Fruit fly (Drosophila melanogaster) whole organism, embryonic: ENCODE results near the gene kkv.
A peak's percentile ranks its signal among the peaks of the same experiment; 100 is the strongest.

ENCODE experiments used
- Adf1 ChIP-seq: fragments of 200-800 bp; sonication (Bioruptor generic); IDR thresholded peaks from 2 replicates; pipeline ENCODE4 v1.3.6; 2022; ENCODE audit warnings: missing biosample characterization, missing genetic modification characterization
- B-H2 ChIP-seq: fragments of 200-800 bp; sonication (Bioruptor generic); optimal IDR thresholded peaks from 2 replicates; lab custom pipeline; 2018; ENCODE audit warnings: missing biosample characterization, mild to moderate bottlenecking, missing genetic modification characterization
- BEAF-32 ChIP-seq: fragments of 200-800 bp; sonication (Bioruptor generic); optimal IDR thresholded peaks from 3 replicates; lab custom pipeline; 2017; ENCODE audit warnings: missing biosample characterization, missing genetic modification characterization, mild to moderate bottlenecking, moderate library complexity, missing genetic modification reagents
- C15 ChIP-seq: fragments of 200-800 bp; sonication (Bioruptor generic); IDR thresholded peaks from 3 replicates; pipeline ENCODE4 v1.3.6; 2022; ENCODE audit warnings: missing biosample characterization, missing genetic modification characterization
- CG11093 ChIP-seq: fragments of 200-800 bp; sonication (Bioruptor generic); IDR thresholded peaks from 3 replicates; pipeline ENCODE4 v1.3.6; 2022; ENCODE audit warnings: missing biosample characterization, missing genetic modification characterization
- CG11456 ChIP-seq: fragments of 200-800 bp; sonication (Bioruptor generic); IDR thresholded peaks from 3 replicates; pipeline ENCODE4 v1.3.6; 2022; ENCODE audit warnings: missing biosample characterization, missing genetic modification characterization
- CG12219 ChIP-seq: fragments of 200-800 bp; sonication (Bioruptor generic); optimal IDR thresholded peaks from 3 replicates; lab custom pipeline; 2018; ENCODE audit warnings: missing biosample characterization, mild to moderate bottlenecking, missing genetic modification characterization
- CG12236 ChIP-seq: fragments of 200-800 bp; sonication (Bioruptor generic); optimal IDR thresholded peaks from 2 replicates; lab custom pipeline; 2016; ENCODE audit warnings: missing biosample characterization, missing genetic modification characterization
- CG1603 ChIP-seq: fragments of 200-800 bp; sonication (Bioruptor generic); optimal IDR thresholded peaks from 2 replicates; lab custom pipeline; 2019; ENCODE audit warnings: missing biosample characterization, mild to moderate bottlenecking, missing genetic modification characterization, moderate library complexity
- CG17328 ChIP-seq: fragments of 200-800 bp; sonication (Bioruptor generic); IDR thresholded peaks from 2 replicates; pipeline ENCODE4 v1.3.6; 2022; ENCODE audit warnings: missing biosample characterization, missing genetic modification characterization
- CG17912 ChIP-seq: fragments of 200-800 bp; sonication (Bioruptor generic); optimal IDR thresholded peaks from 2 replicates; lab custom pipeline; 2018; ENCODE audit warnings: missing biosample characterization, mild to moderate bottlenecking, missing genetic modification characterization
- CG18262 ChIP-seq: fragments of 200-800 bp; optimal IDR thresholded peaks from 3 replicates; lab custom pipeline; 2019; ENCODE audit warnings: missing biosample characterization, mild to moderate bottlenecking, missing genetic modification characterization, moderate library complexity
- CG18476 ChIP-seq: fragments of 200-800 bp; sonication (Bioruptor generic); optimal IDR thresholded peaks from 2 replicates; lab custom pipeline; 2016; ENCODE audit warnings: missing biosample characterization, mild to moderate bottlenecking, missing genetic modification characterization
- CG2129 ChIP-seq: fragments of 200-800 bp; sonication (Bioruptor generic); IDR thresholded peaks from 2 replicates; pipeline ENCODE4 v1.3.6; 2022; ENCODE audit warnings: missing biosample characterization, missing genetic modification characterization; ENCODE audit not compliant: partially characterized antibody
- CG3065 ChIP-seq: fragments of 200-800 bp; sonication (Bioruptor generic); optimal IDR thresholded peaks from 2 replicates; lab custom pipeline; 2016; ENCODE audit warnings: missing biosample characterization, missing genetic modification characterization
- CG31365 ChIP-seq: fragments of 200-800 bp; sonication (Bioruptor generic); optimal IDR thresholded peaks from 2 replicates; lab custom pipeline; 2018; ENCODE audit warnings: missing biosample characterization, mild to moderate bottlenecking, missing genetic modification characterization
- CG33213 ChIP-seq: fragments of 200-800 bp; sonication (Bioruptor generic); optimal IDR thresholded peaks from 3 replicates; lab custom pipeline; 2016; ENCODE audit warnings: missing biosample characterization, missing genetic modification characterization
- CG33557 ChIP-seq: fragments of 200-800 bp; sonication (Bioruptor generic); optimal IDR thresholded peaks from 2 replicates; lab custom pipeline; 2019; ENCODE audit warnings: missing biosample characterization, mild to moderate bottlenecking, missing genetic modification characterization, moderate library complexity
- CG4328 ChIP-seq: fragments of 200-800 bp; sonication (Bioruptor generic); optimal IDR thresholded peaks from 3 replicates; lab custom pipeline; 2017; ENCODE audit warnings: missing biosample characterization, missing genetic modification reagents, missing genetic modification characterization
- CG6791 ChIP-seq: fragments of 200-800 bp; sonication (Bioruptor generic); IDR thresholded peaks from 3 replicates; pipeline ENCODE4 v1.3.6; 2022; ENCODE audit warnings: missing biosample characterization, missing genetic modification characterization; ENCODE audit not compliant: partially characterized antibody
- CG7357 ChIP-seq: fragments of 200-800 bp; sonication (Bioruptor generic); IDR thresholded peaks from 3 replicates; pipeline ENCODE4 v1.3.6; 2022; ENCODE audit warnings: missing biosample characterization, missing genetic modification characterization
- CG7556 ChIP-seq: fragments of 200-800 bp; sonication (Bioruptor generic); optimal IDR thresholded peaks from 2 replicates; lab custom pipeline; 2017; ENCODE audit warnings: missing biosample characterization, mild to moderate bottlenecking, missing genetic modification characterization
- CG8089 ChIP-seq: fragments of 200-800 bp; sonication (Bioruptor generic); optimal IDR thresholded peaks from 3 replicates; lab custom pipeline; 2016; ENCODE audit warnings: missing biosample characterization, missing genetic modification characterization
- CG9817 ChIP-seq: fragments of 200-800 bp; sonication (Bioruptor generic); optimal IDR thresholded peaks from 2 replicates; lab custom pipeline; 2018; ENCODE audit warnings: missing biosample characterization, mild to moderate bottlenecking, missing genetic modification characterization, moderate library complexity
- CkIIα-i1 ChIP-seq: fragments of 200-800 bp; sonication (Bioruptor generic); IDR thresholded peaks from 2 replicates; pipeline ENCODE4 v1.3.6; 2022; ENCODE audit warnings: missing biosample characterization, missing genetic modification characterization
- Gsc ChIP-seq: fragments of 200-800 bp; sonication (Bioruptor generic); IDR thresholded peaks from 2 replicates; pipeline ENCODE4 v1.3.6; 2022; ENCODE audit warnings: missing biosample characterization, missing genetic modification characterization
- Hand ChIP-seq: fragments of 200-800 bp; sonication (Bioruptor generic); optimal IDR thresholded peaks from 2 replicates; lab custom pipeline; 2017; ENCODE audit warnings: mild to moderate bottlenecking, missing biosample characterization, missing genetic modification reagents, missing genetic modification characterization
- Lpt ChIP-seq: fragments of >200 bp; optimal IDR thresholded peaks from 2 replicates; lab custom pipeline; 2018; ENCODE audit warnings: missing biosample characterization, missing genetic modification characterization
- Optix ChIP-seq: fragments of 200-800 bp; sonication (Bioruptor generic); IDR thresholded peaks from 3 replicates; pipeline ENCODE4 v1.3.6; 2022; ENCODE audit warnings: missing biosample characterization, missing genetic modification characterization
- PHDP ChIP-seq: fragments of 200-800 bp; sonication (Bioruptor generic); optimal IDR thresholded peaks from 3 replicates; lab custom pipeline; 2018; ENCODE audit warnings: missing biosample characterization, mild to moderate bottlenecking, missing genetic modification characterization, moderate library complexity
- Six4 ChIP-seq: fragments of 200-800 bp; sonication (Bioruptor generic); optimal IDR thresholded peaks from 2 replicates; lab custom pipeline; 2016; ENCODE audit warnings: missing biosample characterization, missing genetic modification characterization
- Sox100B ChIP-seq: fragments of 200-800 bp; sonication (Bioruptor generic); optimal IDR thresholded peaks from 3 replicates; lab custom pipeline; 2018; ENCODE audit warnings: missing biosample characterization, mild to moderate bottlenecking, missing genetic modification characterization
- Sry-β ChIP-seq: fragments of 200-800 bp; sonication (Bioruptor generic); optimal IDR thresholded peaks from 2 replicates; lab custom pipeline; 2018; ENCODE audit warnings: missing biosample characterization, mild to moderate bottlenecking, missing genetic modification characterization, moderate library complexity
- YL-1 ChIP-seq: fragments of 200-800 bp; sonication (Bioruptor generic); optimal IDR thresholded peaks from 3 replicates; lab custom pipeline; 2017; ENCODE audit warnings: missing biosample characterization, mild to moderate bottlenecking, missing genetic modification characterization
- ab ChIP-seq: fragments of 200-800 bp; sonication (Bioruptor generic); optimal IDR thresholded peaks from 2 replicates; lab custom pipeline; 2016; ENCODE audit warnings: missing biosample characterization, missing genetic modification characterization
- ap ChIP-seq: fragments of 200-800 bp; sonication (Bioruptor generic); IDR thresholded peaks from 2 replicates; pipeline ENCODE4 v1.3.6; 2022; ENCODE audit warnings: missing biosample characterization, missing genetic modification characterization
- cad ChIP-seq: fragments of >200 bp; optimal IDR thresholded peaks from 2 replicates; lab custom pipeline; 2017; ENCODE audit warnings: missing biosample characterization, missing genetic modification characterization
- caup ChIP-seq: fragments of 200-800 bp; sonication (Bioruptor generic); optimal IDR thresholded peaks from 3 replicates; lab custom pipeline; 2017; ENCODE audit warnings: missing biosample characterization, mild to moderate bottlenecking, missing genetic modification characterization, moderate library complexity; ENCODE audit not compliant: severe bottlenecking
- crp ChIP-seq, 2 experiments: fragments of 200-800 bp; sonication (Bioruptor generic); optimal IDR thresholded peaks; 2 replicates in 1 of 2; 3 replicates in 1 of 2; lab custom pipeline; 2017; ENCODE audit warnings: missing biosample characterization in 2 of 2, missing genetic modification characterization in 2 of 2, mild to moderate bottlenecking in 1 of 2, moderate library complexity in 1 of 2
- gsb ChIP-seq: fragments of 200-800 bp; sonication (Bioruptor generic); IDR thresholded peaks from 2 replicates; pipeline ENCODE4 v1.3.6; 2022; ENCODE audit warnings: missing biosample characterization, missing genetic modification characterization
- insv ChIP-seq, 2 experiments: fragments of 200-800 bp; sonication (Bioruptor generic); optimal IDR thresholded peaks; 3 replicates each; lab custom pipeline; 2016 to 2018; ENCODE audit warnings: missing biosample characterization in 2 of 2, missing genetic modification characterization in 2 of 2
- lbe ChIP-seq: fragments of 200-800 bp; sonication (Bioruptor generic); optimal IDR thresholded peaks from 2 replicates; lab custom pipeline; 2016; ENCODE audit warnings: missing biosample characterization, mild to moderate bottlenecking, missing genetic modification characterization
- luna ChIP-seq: fragments of 200-800 bp; sonication (Bioruptor generic); optimal IDR thresholded peaks from 2 replicates; lab custom pipeline; 2016; ENCODE audit warnings: missing biosample characterization, missing genetic modification characterization
- maf-S ChIP-seq: fragments of 200-800 bp; sonication (Bioruptor generic); optimal IDR thresholded peaks from 2 replicates; lab custom pipeline; 2016; ENCODE audit warnings: missing biosample characterization, missing genetic modification characterization
- ssp ChIP-seq: fragments of 200-800 bp; sonication (Bioruptor generic); IDR thresholded peaks from 2 replicates; pipeline ENCODE4 v1.3.6; 2022; ENCODE audit warnings: missing biosample characterization, missing genetic modification characterization
- stc ChIP-seq: fragments of 200-800 bp; sonication (Bioruptor generic); IDR thresholded peaks from 2 replicates; pipeline ENCODE4 v1.3.6; 2022; ENCODE audit warnings: missing biosample characterization, missing genetic modification characterization
- tio ChIP-seq: fragments of 200-800 bp; sonication (Bioruptor generic); optimal IDR thresholded peaks from 2 replicates; lab custom pipeline; 2017; ENCODE audit warnings: missing biosample characterization, missing genetic modification characterization, inconsistent platforms
- trh ChIP-seq: fragments of 200-800 bp; sonication (Bioruptor generic); optimal IDR thresholded peaks from 2 replicates; lab custom pipeline; 2016; ENCODE audit warnings: missing biosample characterization, missing genetic modification characterization
- tup ChIP-seq: fragments of 200-800 bp; sonication (Bioruptor generic); optimal IDR thresholded peaks from 2 replicates; lab custom pipeline; 2016; ENCODE audit warnings: missing biosample characterization, mild to moderate bottlenecking, missing genetic modification characterization, moderate library complexity
- zen ChIP-seq: fragments of 200-800 bp; sonication (Bioruptor generic); optimal IDR thresholded peaks from 3 replicates; lab custom pipeline; 2018; ENCODE audit warnings: missing biosample characterization, mild to moderate bottlenecking, missing genetic modification characterization, moderate library complexity
- zf30C ChIP-seq: fragments of 200-800 bp; sonication (Bioruptor generic); optimal IDR thresholded peaks from 3 replicates; lab custom pipeline; 2018; ENCODE audit warnings: missing biosample characterization, mild to moderate bottlenecking, missing genetic modification characterization

The kkv gene

dm6 chr3R:5371563-5371962, 21.1 kb downstream of the kkv start, which contains the start of gene Polr2F (continued):
- TF ChIP-seq CG11456 (GFP tag; lab: Robert Waterston, UW) = peak; percentile 93
- peak; percentile 84 for TF ChIP-seq luna (GFP tag; lab: Kevin White, UChicago)
- TF ChIP-seq CG31365 = no peak
- peak; percentile 22; the same call in 1 of the 2 replicates for TF ChIP-seq gsb
- TF ChIP-seq CG8089 (GFP tag; lab: Kevin White, UChicago) = peak; percentile 79
- TF ChIP-seq ssp (GFP tag; lab: Robert Waterston, UW) = peak; percentile 67
- peak; percentile 57; the same call in 1 of the 3 replicates for TF ChIP-seq CG6791 (GFP tag; lab: Robert Waterston, UW)
- peak; percentile 53 for TF ChIP-seq CG17328 (GFP tag; lab: Robert Waterston, UW)
- TF ChIP-seq CG11093 (GFP tag; lab: Robert Waterston, UW) = no peak
- TF ChIP-seq cad (GFP tag; lab: Kevin White, UChicago) = peak; percentile 81
- TF ChIP-seq CG3065 (GFP tag; lab: Kevin White, UChicago) = peak; percentile 76
- peak; percentile 56 for TF ChIP-seq CG4328 (GFP tag; lab: Kevin White, UChicago)
- peak; percentile 28 for TF ChIP-seq Hand (GFP tag; lab: Kevin White, UChicago)
- peak; percentile 42 for TF ChIP-seq CG12236 (GFP tag; lab: Kevin White, UChicago)
- peak; percentile 81 for TF ChIP-seq tup
- TF ChIP-seq maf-S (GFP tag; lab: Kevin White, UChicago) = peak; percentile 91
- TF ChIP-seq CG7357 (GFP tag; lab: Robert Waterston, UW) = no peak
- TF ChIP-seq CG18262 = peak; percentile 54
- TF ChIP-seq CG33557 (GFP tag; lab: Kevin White, UChicago) = peak; percentile 63
- no peak for TF ChIP-seq stc (GFP tag; lab: Robert Waterston, UW)
- TF ChIP-seq PHDP (tag; lab: Kevin White, UChicago) = peak; percentile 68
- no peak for TF ChIP-seq Gsc (GFP tag; lab: Robert Waterston, UW)
- peak; percentile 88 for TF ChIP-seq CG9817 (tag; lab: Kevin White, UChicago)
- TF ChIP-seq Lpt (GFP tag; lab: Kevin White, UChicago) = no peak
- TF ChIP-seq BEAF-32 (GFP tag; lab: Kevin White, UChicago) = peak; percentile 63
- TF ChIP-seq CG7556 = peak; percentile 64
- TF ChIP-seq CG12219 (GFP tag; lab: Kevin White, UChicago) = no peak
- TF ChIP-seq CG18476 = peak; percentile 49
- TF ChIP-seq Adf1 (GFP tag; lab: Robert Waterston, UW) = peak; percentile 72
- peak; percentile 90 for TF ChIP-seq CG1603 (tag; lab: Kevin White, UChicago)
- TF ChIP-seq tio (GFP tag; lab: Kevin White, UChicago) = no peak
- peak; percentile 90 for TF ChIP-seq CG33213
- TF ChIP-seq lbe (GFP tag; lab: Kevin White, UChicago) = peak; percentile 65
- peak; percentile 34 for TF ChIP-seq Sry-β (GFP tag; lab: Kevin White, UChicago)
- peak; percentile 80 for TF ChIP-seq zen
- peak; percentile 61; the same call in 1 of the 3 replicates for TF ChIP-seq C15 (GFP tag; lab: Robert Waterston, UW)
- TF ChIP-seq ab (GFP tag; lab: Kevin White, UChicago) = peak; percentile 63
- TF ChIP-seq Optix = peak; percentile 58; the same call in 2 of the 3 replicates
- TF ChIP-seq caup (GFP tag; lab: Kevin White, UChicago) = peak; percentile 92
- no peak for TF ChIP-seq CG2129 (GFP tag; lab: Robert Waterston, UW)
- peak in 1 of 2 experiments; percentile 41 for TF ChIP-seq crp (GFP tag; optimal IDR thresholded peaks at IDR 0.05; lab: Kevin White, UChicago)
- peak in 1 of 2 experiments; percentile 70 for TF ChIP-seq insv (GFP tag; optimal IDR thresholded peaks at IDR 0.05; lab: Kevin White, UChicago)
- TF ChIP-seq B-H2 (GFP tag; lab: Kevin White, UChicago) = peak; percentile 93
- TF ChIP-seq zf30C = no peak
- peak; percentile 77 for TF ChIP-seq Six4 (GFP tag; lab: Kevin White, UChicago)
- TF ChIP-seq CG17912 (GFP tag; lab: Kevin White, UChicago) = peak; percentile 92
- peak; percentile 43; the same call in 1 of the 2 replicates for TF ChIP-seq ap
- no peak for TF ChIP-seq Sox100B (GFP tag; lab: Kevin White, UChicago)
- peak; percentile 56 for TF ChIP-seq trh
- TF ChIP-seq YL-1 = peak; percentile 93
- no peak for TF ChIP-seq CkIIα-i1
